Worm (Caenorhabditis elegans): Measurements from ENCODE around the gene ptr-24.

DNA sequence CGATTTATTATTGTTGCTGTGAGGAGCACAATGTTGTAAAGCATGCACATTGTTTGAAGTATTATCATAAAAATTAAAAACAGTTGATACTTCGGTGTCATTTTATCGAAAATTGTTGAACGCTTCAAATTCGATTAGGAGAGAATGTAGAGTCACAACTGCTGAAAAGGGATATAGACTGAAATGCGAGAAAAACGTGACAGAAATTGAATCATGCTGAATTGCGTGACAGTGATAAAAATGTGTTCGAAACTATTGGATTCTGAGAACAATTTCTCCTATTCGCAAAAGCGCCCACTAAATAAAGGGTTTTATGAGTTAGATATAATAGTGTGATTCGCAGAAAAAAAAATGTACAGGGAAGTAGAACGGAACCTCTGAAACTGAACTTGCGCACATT, 29.1 kb upstream of the ptr-24 start, which contains the start of gene srxa-8:
- TF ChIP-seq aly-2 (tag; optimal IDR thresholded peaks at IDR 0.05) (no peak), nhr-6 (tag; optimal IDR thresholded peaks at IDR 0.05) (no peak), lsy-2 (tag; optimal IDR thresholded peaks at IDR 0.05) (no peak), nhr-25 (tag; optimal IDR thresholded peaks at IDR 0.05) (no peak), egl-27 (tag; optimal IDR thresholded peaks at IDR 0.05) (no peak), ama-1 (optimal IDR thresholded peaks at IDR 0.05) (no peak), ztf-4 (tag; optimal IDR thresholded peaks at IDR 0.05) (no peak), lin-13 (GFP tag; optimal IDR thresholded peaks at IDR 0.05) (no peak)
